Fruit fly (Drosophila melanogaster): ENCODE measurements around the gene CG14384.

The CG14384 gene

DNA sequence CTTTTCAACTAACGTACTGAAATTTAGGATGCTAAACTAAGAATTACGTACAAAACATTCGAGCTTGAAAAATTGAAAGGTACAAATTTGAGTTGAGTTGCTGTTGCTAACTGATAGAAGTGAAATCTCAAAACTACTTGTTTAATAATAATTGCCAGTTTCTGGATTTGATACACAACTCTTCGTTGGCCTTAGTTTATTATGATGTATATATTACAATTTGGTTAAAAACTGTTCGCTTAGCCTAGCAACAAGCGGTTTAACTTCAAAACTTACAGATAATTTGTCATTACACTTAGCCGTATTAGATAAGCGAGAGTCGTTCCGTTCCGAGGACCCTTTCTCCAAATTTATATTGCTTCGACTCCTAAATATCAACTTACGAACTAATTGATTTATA is at the start of gene CG14384, which contains the start of gene grsm:
TSS of gene CG14384 (minus strand) at position 101 of the 400 bp plus-strand sequence.
TSS of gene grsm (minus strand) at position 101 of the 400 bp plus-strand sequence.
- no peak for TF ChIP-seq Sin3A (optimal IDR thresholded peaks at IDR 0.05)
- no peak for TF ChIP-seq Myc (optimal IDR thresholded peaks at IDR 0.05)
- TF ChIP-seq psq (optimal IDR thresholded peaks at IDR 0.05): no peak
- no peak for TF ChIP-seq h (optimal IDR thresholded peaks at IDR 0.05)
- no peak for TF ChIP-seq ttk (optimal IDR thresholded peaks at IDR 0.05)
- no peak for TF ChIP-seq insv (optimal IDR thresholded peaks at IDR 0.05)

DNA sequence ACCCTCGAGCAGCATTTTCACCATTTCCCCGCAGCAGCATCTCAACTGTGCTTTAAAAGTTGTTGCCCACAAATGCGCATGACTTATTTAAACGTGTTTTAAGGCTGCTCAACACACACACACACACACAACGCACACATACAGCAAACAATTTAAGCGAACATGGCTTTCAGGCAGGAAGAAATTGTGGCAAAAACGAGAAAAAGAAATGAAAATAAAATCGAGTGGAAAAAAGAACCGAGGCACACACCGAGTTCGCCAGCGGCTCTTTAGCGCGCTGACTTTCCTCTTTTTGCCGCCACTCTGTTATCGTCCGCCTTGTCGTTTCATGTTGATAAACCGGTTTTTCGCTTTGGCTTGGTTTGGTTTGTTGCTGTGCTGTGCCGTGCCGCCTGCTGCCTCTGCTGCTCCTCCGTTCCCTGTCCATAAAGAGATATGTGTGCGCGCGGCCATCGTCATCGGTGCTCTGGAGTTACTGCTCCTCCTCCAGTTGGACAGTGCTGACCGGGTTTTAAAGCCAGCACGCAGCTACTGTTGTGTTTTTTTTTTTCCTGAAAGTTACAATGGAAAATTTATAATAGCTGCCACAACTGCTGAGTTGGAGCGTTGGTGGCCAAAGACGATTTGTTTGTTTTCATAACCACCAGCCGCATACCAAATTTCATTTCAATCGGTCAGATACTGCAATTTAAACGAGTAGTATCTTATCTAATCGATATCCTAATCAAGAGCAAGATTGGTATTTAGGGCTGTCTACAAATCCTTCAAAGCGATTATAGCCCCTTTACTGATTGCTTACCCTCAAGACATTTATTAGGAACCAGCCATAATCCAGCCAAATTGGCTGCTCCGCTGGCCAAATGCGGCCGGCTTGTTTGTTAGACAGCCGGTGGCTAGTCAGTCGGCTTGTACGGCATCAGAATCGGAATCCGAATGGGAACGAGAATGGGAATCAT is 48.6 kb upstream of the CG14384 start:
- TF ChIP-seq h (optimal IDR thresholded peaks at IDR 0.05): no peak

dm6 chr3R:13015402-13015801 is 47.9 kb upstream of the CG14384 start:
- TF ChIP-seq insv (optimal IDR thresholded peaks at IDR 0.05) (no peak), psq (optimal IDR thresholded peaks at IDR 0.05) (no peak), Myc (optimal IDR thresholded peaks at IDR 0.05) (no peak), ttk (optimal IDR thresholded peaks at IDR 0.05) (no peak)

DNA sequence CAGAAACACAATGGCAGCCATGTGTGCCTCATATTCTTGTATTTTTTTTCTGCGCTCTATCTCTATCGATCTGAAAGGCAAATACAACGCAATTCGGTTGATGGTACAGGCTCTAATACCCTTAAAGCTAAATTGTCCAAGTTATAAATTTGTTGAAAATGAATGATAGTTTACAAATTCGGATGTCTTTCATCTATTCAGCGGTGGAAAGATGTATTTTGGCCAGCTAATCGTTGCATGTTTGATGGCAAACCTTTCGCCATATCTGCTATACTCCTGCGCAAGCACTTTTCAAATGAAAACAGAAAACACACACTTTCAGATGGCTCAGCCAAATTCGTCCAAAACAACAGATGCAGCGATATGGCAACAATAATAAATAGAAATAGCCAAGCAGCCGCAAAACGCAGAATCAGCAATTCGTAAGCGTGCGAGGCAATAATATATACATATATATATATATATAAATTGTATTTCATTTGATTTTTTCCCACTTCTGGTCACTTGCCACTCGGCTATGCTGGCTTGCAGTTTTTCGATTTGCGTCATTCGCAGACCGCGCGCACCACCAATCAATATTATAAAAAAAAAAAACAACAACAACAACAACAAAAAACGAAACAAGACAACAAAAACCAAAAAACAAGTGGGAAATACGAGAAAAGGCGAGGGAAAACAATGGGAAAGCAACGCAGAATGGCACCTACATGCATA is 46.8 kb upstream of the CG14384 start:
- TF ChIP-seq insv (optimal IDR thresholded peaks at IDR 0.05) (no peak), ttk (optimal IDR thresholded peaks at IDR 0.05) (no peak), Sin3A (optimal IDR thresholded peaks at IDR 0.05) (no peak), h (optimal IDR thresholded peaks at IDR 0.05) (no peak), psq (optimal IDR thresholded peaks at IDR 0.05) (no peak), Myc (optimal IDR thresholded peaks at IDR 0.05) (no peak)

DNA sequence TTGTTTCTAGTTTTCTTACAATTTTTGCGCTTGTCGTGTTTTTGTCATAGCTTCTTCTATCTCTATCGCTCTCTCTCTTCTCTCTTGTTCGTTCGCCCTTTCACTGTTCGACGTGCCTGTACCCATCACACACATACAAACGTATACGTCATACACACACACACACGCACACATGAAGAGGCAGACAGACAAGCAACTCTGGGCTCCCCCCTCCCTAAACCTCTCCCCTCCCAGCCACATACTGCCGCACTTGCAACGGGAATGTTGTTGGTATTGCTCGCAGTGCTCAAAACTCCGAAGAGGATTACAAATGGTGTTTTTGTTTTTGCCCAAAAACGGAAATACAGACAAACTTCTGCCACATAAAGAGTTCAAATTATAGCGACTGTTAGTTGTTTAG is 45.5 kb upstream of the CG14384 start:
- TF ChIP-seq Sin3A (optimal IDR thresholded peaks at IDR 0.05) (no peak), Myc (optimal IDR thresholded peaks at IDR 0.05) (no peak), psq (optimal IDR thresholded peaks at IDR 0.05) (no peak), ttk (optimal IDR thresholded peaks at IDR 0.05) (no peak), h (optimal IDR thresholded peaks at IDR 0.05) (no peak), insv (optimal IDR thresholded peaks at IDR 0.05) (no peak)

dm6 chr3R:13012351-13012750 is 44.8 kb upstream of the CG14384 start:
- TF ChIP-seq psq (optimal IDR thresholded peaks at IDR 0.05): no peak
- no peak for TF ChIP-seq ttk (optimal IDR thresholded peaks at IDR 0.05)
- TF ChIP-seq insv (optimal IDR thresholded peaks at IDR 0.05): no peak
- no peak for TF ChIP-seq Sin3A (optimal IDR thresholded peaks at IDR 0.05)
- no peak for TF ChIP-seq h (optimal IDR thresholded peaks at IDR 0.05)
- no peak for TF ChIP-seq Myc (optimal IDR thresholded peaks at IDR 0.05)

DNA sequence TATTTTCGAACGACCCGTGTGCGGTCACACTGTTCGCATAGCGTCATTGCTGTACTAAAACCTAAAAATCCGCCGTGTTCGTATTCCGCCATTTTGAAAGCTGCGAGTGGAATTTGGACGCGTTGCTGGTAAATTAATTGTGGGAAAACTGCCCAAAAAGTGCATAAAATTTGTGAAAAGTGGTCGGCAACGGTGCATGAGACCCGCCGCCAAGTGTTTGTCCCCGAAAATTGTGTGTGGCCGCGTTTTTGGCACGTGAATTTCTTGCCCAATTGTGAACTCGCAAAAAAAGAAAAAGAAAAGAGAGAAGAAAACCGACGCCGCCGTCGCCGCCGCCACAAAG is 44.1 kb upstream of the CG14384 start, which contains the start of gene CtBP:
TSS of gene CtBP (plus strand) at position 29 of the 343 bp plus-strand sequence.
- TF ChIP-seq insv (optimal IDR thresholded peaks at IDR 0.05) (no peak), Myc (optimal IDR thresholded peaks at IDR 0.05) (no peak), psq (optimal IDR thresholded peaks at IDR 0.05) (no peak), ttk (optimal IDR thresholded peaks at IDR 0.05) (no peak), Sin3A (optimal IDR thresholded peaks at IDR 0.05) (no peak), h (optimal IDR thresholded peaks at IDR 0.05) (no peak)

dm6 chr3R:13010905-13011620 is 43.6 kb upstream of the CG14384 start, which contains the start of gene CG8031:
CG8031 (minus strand) TSS chr3R:13011310.
- TF ChIP-seq Myc (optimal IDR thresholded peaks at IDR 0.05) (no peak), psq (optimal IDR thresholded peaks at IDR 0.05) (no peak), insv (optimal IDR thresholded peaks at IDR 0.05) (no peak), Sin3A (optimal IDR thresholded peaks at IDR 0.05) (no peak), h (optimal IDR thresholded peaks at IDR 0.05) (no peak), ttk (optimal IDR thresholded peaks at IDR 0.05) (no peak)

DNA sequence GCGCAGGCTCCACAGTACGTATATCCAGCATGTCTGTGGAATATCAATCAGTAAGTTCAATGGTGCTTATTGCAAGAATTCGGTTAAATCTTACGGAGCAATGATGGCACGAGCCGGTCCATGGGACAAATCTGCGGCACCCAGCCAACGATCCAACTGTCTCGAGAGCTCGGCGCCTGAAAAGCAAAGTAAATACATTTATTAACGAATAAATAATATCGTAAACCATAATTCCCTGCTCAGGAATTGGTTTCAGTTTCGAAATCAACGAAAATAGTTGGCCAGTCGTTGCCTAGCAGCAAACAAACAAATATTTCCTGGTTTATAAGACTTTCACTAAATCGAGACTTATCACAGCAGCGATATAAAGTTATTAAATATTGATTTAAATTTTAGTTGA is 42.1 kb upstream of the CG14384 start, which contains the start of gene CG11656:
TSS of gene CG11656 (plus strand) at position 301 of the 400 bp plus-strand sequence.
- TF ChIP-seq Myc (optimal IDR thresholded peaks at IDR 0.05) (no peak), insv (optimal IDR thresholded peaks at IDR 0.05) (no peak), ttk (optimal IDR thresholded peaks at IDR 0.05) (no peak), psq (optimal IDR thresholded peaks at IDR 0.05) (no peak), Sin3A (optimal IDR thresholded peaks at IDR 0.05) (no peak), h (optimal IDR thresholded peaks at IDR 0.05) (no peak)

dm6 chr3R:12998234-12998591 is 30.7 kb upstream of the CG14384 start:
- no peak for TF ChIP-seq Myc (optimal IDR thresholded peaks at IDR 0.05)

DNA sequence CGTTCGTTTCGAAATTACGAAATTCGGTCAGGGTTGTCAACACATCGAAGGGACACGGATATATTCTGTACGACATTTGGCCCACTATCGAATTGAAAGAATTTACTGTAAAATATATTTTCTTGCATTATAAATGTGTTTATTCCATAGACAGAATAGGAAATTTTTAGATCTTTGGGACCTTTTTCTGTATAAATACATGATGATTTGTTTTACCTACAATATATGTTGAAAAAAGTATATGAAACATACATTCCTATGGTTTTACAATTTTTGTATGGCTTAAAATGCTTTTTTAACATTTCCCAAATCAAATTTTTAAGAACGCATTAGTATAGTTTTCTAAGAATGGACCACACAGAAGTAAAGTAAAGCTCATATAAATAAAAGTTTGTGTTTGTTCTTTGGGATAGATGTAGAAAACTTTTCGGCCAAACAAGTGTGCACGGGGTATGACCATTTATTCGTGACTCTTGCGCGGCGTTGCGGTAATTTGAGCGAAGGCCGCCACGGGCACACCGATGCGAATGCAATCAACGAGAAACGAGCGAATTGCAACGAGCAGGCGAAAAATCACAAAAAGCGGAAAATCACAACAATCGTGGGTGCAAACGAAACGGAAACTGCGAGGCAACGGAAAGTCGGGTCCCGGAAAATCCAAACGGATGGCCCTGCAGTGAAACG is 30.2 kb upstream of the CG14384 start, which contains the start of the genes CG17327, CG44194 and CG7518:
TSS of gene CG17327 (minus strand) at position 177 of the 684 bp plus-strand sequence.
TSS of gene CG44194 (minus strand) at position 177 of the 684 bp plus-strand sequence.
TSS of gene CG7518 (plus strand) at position 540 of the 684 bp plus-strand sequence.
- TF ChIP-seq psq (optimal IDR thresholded peaks at IDR 0.05) (no peak), Myc (optimal IDR thresholded peaks at IDR 0.05) (no peak), Sin3A (optimal IDR thresholded peaks at IDR 0.05) (no peak), ttk (optimal IDR thresholded peaks at IDR 0.05) (no peak), h (optimal IDR thresholded peaks at IDR 0.05) (no peak), insv (optimal IDR thresholded peaks at IDR 0.05) (no peak)

Measured in Kc167 (cell line).